Worm (Caenorhabditis elegans) whole organism, L1 larva: Measurements from ENCODE around the gene fbxb-77.

Experiments
- C04F5.9 ChIP-seq: sonication (generic microtip); optimal IDR thresholded peaks from 2 replicates; lab custom pipeline; 2016; ENCODE audit warnings: missing genetic modification characterization, missing compliant biosample characterization
- aha-1 ChIP-seq: fragments of 150-350 bp; optimal IDR thresholded peaks from 2 replicates; lab custom pipeline; 2014; ENCODE audit warnings: missing biosample characterization, missing genetic modification characterization
- aly-2 ChIP-seq: fragments of 150-350 bp; optimal IDR thresholded peaks from 2 replicates; lab custom pipeline; 2014; ENCODE audit warnings: missing biosample characterization, missing genetic modification characterization
- ama-1 ChIP-seq: fragments of 150-350 bp; optimal IDR thresholded peaks from 2 replicates; lab custom pipeline; 2014
- ceh-82 ChIP-seq, 3 experiments: fragments of 150-350 bp in 1 of 3; sonication (generic microtip) in 2 of 3; optimal IDR thresholded peaks; 2 replicates each; lab custom pipeline; 2014 to 2017; ENCODE audit warnings: missing biosample characterization in 3 of 3, missing genetic modification characterization in 3 of 3
- efl-1 ChIP-seq, 4 experiments: fragments of 150-350 bp; optimal IDR thresholded peaks in 3 of 4; peaks in 1 of 4; 1 replicate in 1 of 4; 2 replicates in 3 of 4; lab custom pipeline; 2014; ENCODE audit warnings: missing biosample characterization in 2 of 4, missing genetic modification characterization in 2 of 4, missing genetic modification reagents in 2 of 4
- egl-13 ChIP-seq: sonication (generic microtip); optimal IDR thresholded peaks from 2 replicates; lab custom pipeline; 2016; ENCODE audit warnings: missing genotype, missing genetic modification reagents, missing genetic modification characterization, missing compliant biosample characterization
- elt-2 ChIP-seq: sonication (generic microtip); optimal IDR thresholded peaks from 2 replicates; lab custom pipeline; 2016; ENCODE audit warnings: missing genetic modification characterization, mild to moderate bottlenecking, inconsistent platforms, missing compliant biosample characterization, missing genetic modification reagents
- elt-3 ChIP-seq, 6 experiments: fragments of 150-350 bp in 1 of 6; sonication (generic microtip); optimal IDR thresholded peaks; 2 replicates each; lab custom pipeline; 2017 to 2018; ENCODE audit warnings: missing biosample characterization in 6 of 6, missing genetic modification characterization in 6 of 6, inconsistent platforms in 1 of 6
- fkh-8 ChIP-seq: sonication (generic microtip); optimal IDR thresholded peaks from 2 replicates; lab custom pipeline; 2016; ENCODE audit warnings: mild to moderate bottlenecking, missing genetic modification characterization, missing compliant biosample characterization
- fos-1 ChIP-seq: fragments of 150-350 bp; optimal IDR thresholded peaks from 2 replicates; lab custom pipeline; 2014; ENCODE audit warnings: missing biosample characterization, missing genetic modification characterization
- grh-1 ChIP-seq: fragments of 200-800 bp; sonication (Bioruptor generic); IDR thresholded peaks from 2 replicates; pipeline ENCODE4 v1.3.6; 2022; ENCODE audit warnings: missing genetic modification reagents, missing genetic modification characterization, missing compliant biosample characterization
- lin-13 ChIP-seq: fragments of 150-350 bp; optimal IDR thresholded peaks from 2 replicates; lab custom pipeline; 2014; ENCODE audit warnings: missing biosample characterization, missing genetic modification reagents, missing genetic modification characterization
- lin-14 ChIP-seq: fragments of 200-800 bp; sonication (Bioruptor generic); optimal IDR thresholded peaks from 2 replicates; lab custom pipeline; 2018; ENCODE audit warnings: mild to moderate bottlenecking, missing genetic modification characterization, moderate library complexity, missing compliant biosample characterization
- lin-35 ChIP-seq, 2 experiments: fragments of 150-350 bp; optimal IDR thresholded peaks; 2 replicates each; lab custom pipeline; 2014; ENCODE audit warnings: missing biosample characterization in 2 of 2, missing genetic modification characterization in 2 of 2, missing genetic modification reagents in 2 of 2
- lsy-2 ChIP-seq, 2 experiments: fragments of 150-350 bp; optimal IDR thresholded peaks; 2 replicates each; lab custom pipeline; 2014; ENCODE audit warnings: missing biosample characterization in 2 of 2, missing genetic modification characterization in 2 of 2
- mab-9 ChIP-seq: fragments of 200-800 bp; sonication (Bioruptor generic); IDR thresholded peaks from 2 replicates; pipeline ENCODE4 v1.3.6; 2022; ENCODE audit warnings: missing genetic modification reagents, missing genetic modification characterization, missing compliant biosample characterization
- mef-2 ChIP-seq: fragments of 150-350 bp; optimal IDR thresholded peaks from 2 replicates; lab custom pipeline; 2014; ENCODE audit warnings: missing biosample characterization, missing genetic modification characterization
- nhr-12 ChIP-seq: sonication (generic microtip); optimal IDR thresholded peaks from 2 replicates; lab custom pipeline; 2017; ENCODE audit warnings: missing biosample characterization, missing genetic modification characterization
- nhr-71 ChIP-seq: sonication (generic microtip); optimal IDR thresholded peaks from 2 replicates; lab custom pipeline; 2016; ENCODE audit warnings: mild to moderate bottlenecking, missing genetic modification characterization, moderate library complexity, missing compliant biosample characterization
- rnt-1 ChIP-seq: sonication (generic microtip); optimal IDR thresholded peaks from 2 replicates; lab custom pipeline; 2016; ENCODE audit warnings: mild to moderate bottlenecking, missing genetic modification characterization, moderate library complexity, missing compliant biosample characterization
- snpc-4 ChIP-seq: fragments of 150-350 bp; optimal IDR thresholded peaks from 2 replicates; lab custom pipeline; 2014; ENCODE audit warnings: missing biosample characterization, missing genetic modification characterization
- swsn-7 ChIP-seq: sonication (generic microtip); optimal IDR thresholded peaks from 2 replicates; lab custom pipeline; 2016; ENCODE audit warnings: missing genetic modification characterization, missing compliant biosample characterization
- tbx-2 ChIP-seq: sonication (generic microtip); optimal IDR thresholded peaks from 2 replicates; lab custom pipeline; 2016; ENCODE audit warnings: missing genetic modification characterization, missing compliant biosample characterization
- unc-130 ChIP-seq: fragments of 150-350 bp; optimal IDR thresholded peaks from 2 replicates; lab custom pipeline; 2017; ENCODE audit warnings: missing biosample characterization, missing genetic modification characterization, inconsistent platforms
- zip-4 ChIP-seq: fragments of 200-800 bp; sonication (Bioruptor generic); optimal IDR thresholded peaks from 2 replicates; lab custom pipeline; 2018; ENCODE audit warnings: mild to moderate bottlenecking, missing genetic modification characterization, moderate library complexity, missing compliant biosample characterization
- ztf-11 ChIP-seq, 2 experiments: sonication (generic microtip); optimal IDR thresholded peaks; 2 replicates each; lab custom pipeline; 2016 to 2017; ENCODE audit warnings: missing genetic modification characterization in 2 of 2, missing biosample characterization in 1 of 2, missing compliant biosample characterization in 1 of 2

Gene fbxb-77

DNA sequence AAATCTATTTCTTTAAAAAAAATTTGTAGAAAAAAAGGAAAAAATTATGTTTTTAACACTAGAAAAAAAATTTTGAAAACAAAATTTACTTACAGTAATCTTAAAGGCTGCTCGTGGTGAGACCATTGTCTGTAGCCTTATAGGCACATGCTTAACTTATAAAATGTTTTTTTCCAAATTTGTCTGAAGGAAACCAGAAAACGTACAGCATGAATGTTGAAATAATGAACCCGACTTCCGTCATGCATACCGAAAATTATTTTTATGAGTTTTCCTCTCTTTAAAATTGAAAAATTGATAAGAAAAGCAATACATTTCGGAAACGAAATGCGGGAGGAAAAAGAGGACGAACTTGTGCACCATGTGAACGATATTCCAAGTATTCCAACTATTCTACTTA, 15.8 kb upstream of the fbxb-77 start, which contains the start of gene R11E3.2:
Gene R11E3.2, plus strand, starts transcription at position 301 of the 400 bp plus-strand sequence.
- TF ChIP-seq egl-13 (no peak), snpc-4 (tag; lab: Kevin White, UChicago) (no peak), mab-9 (GFP tag; lab: Robert Waterston, UW) (no peak), grh-1 (no peak), lin-13 (no peak), aha-1 (tag; lab: Kevin White, UChicago) (no peak), C04F5.9 (no peak), aly-2 (tag; lab: Kevin White, UChicago) (no peak), mef-2 (tag; lab: Kevin White, UChicago) (no peak), tbx-2 (tag; lab: Kevin White, UChicago) (no peak)

DNA sequence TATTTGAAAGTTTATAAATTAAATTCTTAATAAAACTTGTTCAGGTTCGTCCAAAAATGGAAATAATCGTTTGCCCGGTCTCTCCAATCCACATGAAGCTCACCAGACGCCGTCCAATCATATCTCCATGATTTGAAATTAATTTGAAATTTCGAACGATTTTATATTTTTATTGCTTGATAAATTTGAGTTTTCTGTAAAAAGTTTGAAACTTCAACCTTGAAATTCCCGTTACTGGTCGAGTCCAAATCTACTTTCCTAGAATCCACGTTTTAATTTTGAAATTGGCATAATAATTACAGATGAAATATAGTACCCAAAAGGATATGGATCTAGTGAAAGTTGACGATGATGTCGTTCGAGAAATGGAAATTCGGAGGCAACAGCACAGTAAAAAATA, 8.5 kb upstream of the fbxb-77 start, which contains the start of gene npp-26:
Gene npp-26, plus strand, starts transcription at position 301 of the 400 bp plus-strand sequence.
- TF ChIP-seq ama-1: no peak
- no peak for TF ChIP-seq lin-14 (GFP tag; lab: Kevin White, UChicago)
- TF ChIP-seq elt-3 (tag; optimal IDR thresholded peaks at IDR 0.05; lab: Kevin White, UChicago): no peak
- no peak for TF ChIP-seq grh-1
- TF ChIP-seq swsn-7 (tag; lab: Kevin White, UChicago): no peak
- TF ChIP-seq ztf-11 (tag; optimal IDR thresholded peaks at IDR 0.05; lab: Kevin White, UChicago): no peak
- TF ChIP-seq unc-130 (tag; lab: Kevin White, UChicago): no peak
- TF ChIP-seq ceh-82 (tag; optimal IDR thresholded peaks at IDR 0.05; lab: Kevin White, UChicago): no peak
- TF ChIP-seq zip-4 (GFP tag; lab: Kevin White, UChicago): no peak
- TF ChIP-seq elt-2: no peak
- no peak for TF ChIP-seq fos-1 (tag; lab: Kevin White, UChicago)

DNA sequence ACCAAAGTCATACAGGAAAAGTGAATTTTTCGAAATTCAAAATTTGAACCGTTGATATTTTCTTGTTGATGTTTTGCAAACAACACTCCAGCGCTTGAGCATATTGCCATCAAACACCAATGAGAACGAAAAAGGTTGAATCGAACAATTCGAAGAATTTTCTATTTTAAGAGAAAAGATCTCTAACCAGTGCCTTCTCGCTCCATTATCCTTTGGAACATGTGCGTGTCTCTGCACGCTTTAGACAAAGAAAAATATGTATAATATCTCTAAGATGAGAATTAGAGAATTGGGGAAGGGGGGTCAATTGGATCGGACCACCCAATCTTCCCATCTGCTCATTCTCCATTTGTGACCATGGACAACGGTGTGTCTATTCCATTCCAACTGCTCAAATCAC, 7.9 kb upstream of the fbxb-77 start, which contains the start of gene Y17G9B.2:
Gene Y17G9B.2, plus strand, starts transcription at position 301 of the 400 bp plus-strand sequence.
- no peak for TF ChIP-seq efl-1 (optimal IDR thresholded peaks at IDR 0.05; lab: Kevin White, UChicago)
- no peak for TF ChIP-seq efl-1 (GFP tag; optimal IDR thresholded peaks at IDR 0.05 in 1 of 2; lab: Kevin White, UChicago)
- no peak for TF ChIP-seq fkh-8 (tag; lab: Kevin White, UChicago)

DNA sequence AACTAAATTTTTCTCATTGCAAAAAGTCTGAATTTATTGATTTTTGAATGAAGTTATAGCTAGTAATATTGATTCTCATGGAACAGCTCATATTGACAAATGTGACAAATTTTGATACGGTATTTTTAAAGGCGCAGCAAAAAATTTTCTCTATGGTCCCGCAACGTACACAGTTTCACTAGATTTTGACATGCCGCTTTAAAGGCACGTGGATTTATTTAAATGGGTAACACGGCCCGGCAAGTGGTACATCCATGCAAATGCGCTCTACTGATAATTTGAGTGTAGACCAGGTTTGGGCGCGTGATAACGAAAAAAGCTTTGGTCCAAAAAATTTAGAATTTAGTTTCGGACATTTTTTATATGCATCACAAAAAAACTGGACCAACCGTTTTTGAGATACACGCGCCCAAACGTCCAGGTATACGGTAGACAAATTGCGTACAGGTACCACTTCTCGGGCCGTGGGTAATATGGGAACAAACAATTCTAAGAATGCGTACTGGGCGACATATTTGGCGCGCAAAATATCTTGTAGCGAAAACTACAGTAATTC, 7.1 kb upstream of the fbxb-77 start:
- TF ChIP-seq efl-1 (optimal IDR thresholded peaks at IDR 0.05; lab: Kevin White, UChicago): peak; percentile 11 to 13
- peak in 1 of 2 experiments; percentile 49 for TF ChIP-seq efl-1 (GFP tag; optimal IDR thresholded peaks at IDR 0.05 in 1 of 2; lab: Kevin White, UChicago)
- TF ChIP-seq lin-35 (GFP tag; optimal IDR thresholded peaks at IDR 0.05; lab: Kevin White, UChicago): peak in 1 of 2 experiments; percentile 22
- peak; percentile 29 to 53 for TF ChIP-seq lsy-2 (tag; optimal IDR thresholded peaks at IDR 0.05; lab: Kevin White, UChicago)

DNA sequence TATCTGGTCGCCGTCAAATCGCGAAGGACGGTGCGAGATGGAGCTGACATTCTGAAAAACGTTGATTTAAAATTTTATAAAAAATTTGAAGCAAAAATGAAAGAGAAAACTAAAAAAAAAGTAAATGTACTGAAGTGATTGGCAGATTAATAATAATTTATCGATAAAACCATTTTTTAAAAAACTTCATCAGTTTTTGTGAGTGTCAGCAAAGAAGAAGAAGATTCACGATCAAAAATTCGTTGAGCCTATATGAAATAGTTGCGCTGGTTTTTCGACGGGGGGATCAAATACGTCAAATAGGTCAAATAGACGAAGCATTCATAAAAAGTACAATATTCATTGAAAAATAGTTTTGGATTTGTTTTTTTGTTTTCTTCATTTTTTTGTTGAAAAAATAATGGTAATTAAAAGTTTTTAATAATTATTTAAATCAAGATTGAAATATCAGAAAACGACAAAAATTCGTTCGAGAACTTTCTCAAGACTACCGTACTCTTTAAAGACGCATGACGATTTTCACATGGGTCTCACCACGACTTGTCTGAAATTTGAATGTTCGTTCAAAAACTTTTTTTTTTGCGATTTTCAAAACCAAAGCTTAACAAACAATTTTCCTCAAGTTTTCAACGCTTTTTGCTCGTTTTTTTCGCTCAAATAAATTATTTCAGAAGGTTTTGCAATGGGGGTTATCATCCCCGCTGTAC, 4.6 kb upstream of the fbxb-77 start, which contains the start of the genes memi-1 and cyp-31A3:
Gene memi-1, minus strand, starts transcription at position 51 of the 707 bp plus-strand sequence.
Gene cyp-31A3, plus strand, starts transcription at position 672 of the 707 bp plus-strand sequence.
- TF ChIP-seq nhr-12 (tag; lab: Kevin White, UChicago) (no peak), efl-1 (optimal IDR thresholded peaks at IDR 0.05; lab: Kevin White, UChicago) (no peak), efl-1 (GFP tag; optimal IDR thresholded peaks at IDR 0.05 in 1 of 2; lab: Kevin White, UChicago) (peak in 1 of 2 experiments; percentile 23), snpc-4 (tag; lab: Kevin White, UChicago) (no peak), nhr-71 (tag; lab: Kevin White, UChicago) (no peak), fos-1 (tag; lab: Kevin White, UChicago) (no peak), zip-4 (GFP tag; lab: Kevin White, UChicago) (no peak), ceh-82 (tag; optimal IDR thresholded peaks at IDR 0.05; lab: Kevin White, UChicago) (no peak)

DNA sequence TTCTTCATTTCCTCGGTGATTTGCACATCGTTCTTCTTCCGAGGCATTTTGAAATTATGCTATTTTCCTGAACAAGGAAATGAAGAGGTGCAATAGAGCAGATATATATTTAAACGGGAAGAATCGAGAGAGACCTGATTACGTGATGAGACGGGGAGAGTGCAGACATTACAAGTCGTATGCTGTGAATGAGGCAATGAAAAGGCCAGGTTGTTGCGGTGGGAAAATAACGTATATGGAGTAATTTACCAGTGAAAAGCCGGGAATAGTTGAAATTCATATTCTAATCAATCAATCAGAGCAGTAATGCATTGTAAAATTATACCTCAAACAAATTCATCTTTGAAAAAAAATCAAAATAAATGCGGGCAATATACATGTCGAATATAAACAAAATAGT, 2.7 kb upstream of the fbxb-77 start, which contains the start of gene Y17G9B.8:
Gene Y17G9B.8, minus strand, starts transcription at position 182 of the 400 bp plus-strand sequence.
- TF ChIP-seq rnt-1 (no peak), grh-1 (no peak), lsy-2 (tag; optimal IDR thresholded peaks at IDR 0.05; lab: Kevin White, UChicago) (peak; percentile 10 to 33)
